Worm (Caenorhabditis elegans): Measurements from ENCODE around the gene ZK742.6.

Gene ZK742.6

DNA sequence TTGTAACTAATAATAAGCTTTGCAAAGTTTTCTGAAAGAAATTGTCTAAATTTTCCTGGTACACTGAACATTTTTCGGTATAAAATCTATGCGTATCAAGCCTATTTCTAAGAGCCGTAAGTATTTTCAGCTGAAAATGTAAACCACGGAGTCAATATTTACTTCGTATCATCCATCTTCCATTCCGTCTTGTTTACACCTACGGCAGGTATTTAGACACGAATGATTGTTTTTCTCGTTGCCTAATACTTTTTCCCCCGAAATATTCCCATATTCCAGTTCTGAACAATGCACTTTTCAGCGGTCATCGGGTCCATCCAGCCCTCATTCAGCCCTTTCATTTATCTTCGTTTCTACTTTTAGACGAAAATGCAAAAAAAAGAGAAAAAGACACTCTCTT lies 32.9 kb upstream of the ZK742.6 start:
- TF ChIP-seq ztf-29 (GFP tag; IDR thresholded peaks at IDR 0.05), result no peak
- TF ChIP-seq ztf-23 (GFP tag; IDR thresholded peaks at IDR 0.05), result no peak
- no peak for TF ChIP-seq cog-1 (tag; optimal IDR thresholded peaks at IDR 0.05)
- TF ChIP-seq T22C8.4 (GFP tag; IDR thresholded peaks at IDR 0.05), result no peak
- no peak for TF ChIP-seq flt-1 (GFP tag; IDR thresholded peaks at IDR 0.05)
- no peak for TF ChIP-seq med-1 (GFP tag; optimal IDR thresholded peaks at IDR 0.05; ENCODE audit: insufficient read depth)
- no peak for TF ChIP-seq ref-1 (GFP tag; conservative IDR thresholded peaks at IDR 0.05)
- TF ChIP-seq klf-2 (GFP tag; conservative IDR thresholded peaks at IDR 0.05), result no peak
- TF ChIP-seq tab-1 (GFP tag; IDR thresholded peaks at IDR 0.05), result no peak

DNA sequence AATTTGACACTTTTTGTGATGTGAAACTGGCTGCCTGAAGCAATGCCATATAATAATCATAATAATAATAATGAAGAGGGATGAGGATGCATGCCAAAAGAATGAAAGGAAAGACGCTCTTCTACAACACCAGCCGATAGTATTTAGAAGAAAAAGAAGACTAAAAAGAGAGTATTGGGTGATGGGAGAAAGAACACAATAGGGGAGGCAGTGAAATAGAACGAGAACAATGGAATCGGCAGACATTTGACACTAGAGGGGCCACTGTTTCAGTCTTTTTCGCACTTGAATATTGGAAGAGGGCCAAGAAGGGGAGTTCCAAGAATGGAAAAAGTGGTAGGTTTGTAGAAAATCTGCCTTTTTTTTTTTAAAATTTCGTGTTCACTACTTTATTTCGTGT lies 32.4 kb upstream of the ZK742.6 start, which contains the start of gene memo-1:
memo-1 (minus strand) TSS at position 2 of the 400 bp plus-strand sequence.
- TF ChIP-seq ref-1 (GFP tag; conservative IDR thresholded peaks at IDR 0.05) (no peak), ztf-29 (GFP tag; IDR thresholded peaks at IDR 0.05) (no peak), ztf-23 (GFP tag; IDR thresholded peaks at IDR 0.05) (no peak), tab-1 (GFP tag; IDR thresholded peaks at IDR 0.05) (no peak), cog-1 (tag; optimal IDR thresholded peaks at IDR 0.05) (no peak), klf-2 (GFP tag; conservative IDR thresholded peaks at IDR 0.05) (no peak), T22C8.4 (GFP tag; IDR thresholded peaks at IDR 0.05) (no peak), flt-1 (GFP tag; IDR thresholded peaks at IDR 0.05) (no peak), med-1 (GFP tag; optimal IDR thresholded peaks at IDR 0.05; ENCODE audit: insufficient read depth) (no peak)

DNA sequence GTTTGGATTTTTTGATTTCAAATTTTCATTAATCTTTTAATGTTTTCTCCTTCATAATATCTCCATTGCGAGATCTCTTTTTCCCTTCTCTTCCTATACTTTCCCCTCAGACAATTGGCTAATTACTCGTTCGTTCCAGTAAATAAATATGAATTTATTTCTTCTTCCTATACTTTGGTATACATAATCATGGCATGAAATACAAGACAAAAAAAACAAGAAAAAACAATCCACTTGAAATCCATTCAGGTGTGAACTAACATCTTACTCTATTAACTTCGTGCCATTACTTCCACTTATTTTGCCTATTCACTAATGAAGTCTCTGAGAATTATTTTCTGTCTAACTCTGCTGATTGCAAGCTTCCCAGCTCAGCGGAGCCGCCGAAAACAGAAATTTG lies 27.5 kb upstream of the ZK742.6 start, which contains the start of gene grd-8:
grd-8 (plus strand) TSS at position 301 of the 400 bp plus-strand sequence.
- TF ChIP-seq med-1 (GFP tag; optimal IDR thresholded peaks at IDR 0.05; ENCODE audit: insufficient read depth) (no peak), ztf-29 (GFP tag; IDR thresholded peaks at IDR 0.05) (no peak), tab-1 (GFP tag; IDR thresholded peaks at IDR 0.05) (no peak)

DNA sequence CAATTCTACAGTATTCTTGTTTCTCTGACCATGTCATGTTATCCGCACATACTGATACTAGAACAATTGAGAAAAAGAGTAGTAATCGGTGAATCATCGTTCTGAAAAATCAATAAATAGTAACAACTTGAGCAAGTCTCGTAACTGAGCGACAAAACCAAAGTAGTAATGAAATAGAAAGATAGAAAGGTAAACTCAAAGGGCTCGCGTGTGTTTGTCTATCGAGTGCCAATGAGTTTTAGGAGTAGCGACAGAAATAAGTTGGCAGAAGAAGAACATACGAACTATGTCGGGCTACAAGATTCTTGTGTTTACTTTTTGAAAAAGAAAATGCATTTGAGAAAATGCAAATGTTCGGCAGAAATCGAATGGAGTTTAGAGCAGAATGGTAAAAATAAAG lies 24.7 kb upstream of the ZK742.6 start, which contains the start of gene C37C3.12:
C37C3.12 (minus strand) TSS at position 101 of the 400 bp plus-strand sequence.
- TF ChIP-seq ref-1 (GFP tag; conservative IDR thresholded peaks at IDR 0.05) (no peak), flt-1 (GFP tag; IDR thresholded peaks at IDR 0.05) (no peak), T22C8.4 (GFP tag; IDR thresholded peaks at IDR 0.05) (no peak), klf-2 (GFP tag; conservative IDR thresholded peaks at IDR 0.05) (no peak), ztf-29 (GFP tag; IDR thresholded peaks at IDR 0.05) (no peak), cog-1 (tag; optimal IDR thresholded peaks at IDR 0.05) (no peak), med-1 (GFP tag; optimal IDR thresholded peaks at IDR 0.05; ENCODE audit: insufficient read depth) (no peak), ztf-23 (GFP tag; IDR thresholded peaks at IDR 0.05) (no peak), tab-1 (GFP tag; IDR thresholded peaks at IDR 0.05) (no peak)

DNA sequence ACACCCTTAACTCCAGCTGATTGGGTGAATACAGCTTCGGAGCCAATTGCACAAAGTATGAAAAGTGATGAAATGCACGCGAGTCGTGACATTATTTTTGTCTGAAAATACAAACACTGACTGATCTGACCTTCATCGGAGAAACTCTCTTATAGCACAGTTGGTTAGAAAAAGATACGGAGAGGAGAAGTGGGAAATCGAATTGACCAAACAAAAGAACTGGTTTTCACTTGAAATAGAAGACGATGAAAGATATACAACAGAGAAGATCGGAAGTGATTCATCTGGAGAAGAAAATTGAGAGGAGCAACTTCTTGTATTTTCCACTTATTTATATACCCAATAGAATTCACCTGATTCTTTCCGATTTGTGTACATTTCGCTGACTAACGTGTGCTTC lies 23.1 kb upstream of the ZK742.6 start, which contains the start of gene ttr-33:
ttr-33 (minus strand) TSS at position 101 of the 400 bp plus-strand sequence.
- TF ChIP-seq ref-1 (GFP tag; conservative IDR thresholded peaks at IDR 0.05) (no peak), cog-1 (tag; optimal IDR thresholded peaks at IDR 0.05) (no peak), T22C8.4 (GFP tag; IDR thresholded peaks at IDR 0.05) (no peak), ztf-29 (GFP tag; IDR thresholded peaks at IDR 0.05) (no peak), med-1 (GFP tag; optimal IDR thresholded peaks at IDR 0.05; ENCODE audit: insufficient read depth) (no peak), ztf-23 (GFP tag; IDR thresholded peaks at IDR 0.05) (no peak), tab-1 (GFP tag; IDR thresholded peaks at IDR 0.05) (no peak), klf-2 (GFP tag; conservative IDR thresholded peaks at IDR 0.05) (no peak), flt-1 (GFP tag; IDR thresholded peaks at IDR 0.05) (no peak)

DNA sequence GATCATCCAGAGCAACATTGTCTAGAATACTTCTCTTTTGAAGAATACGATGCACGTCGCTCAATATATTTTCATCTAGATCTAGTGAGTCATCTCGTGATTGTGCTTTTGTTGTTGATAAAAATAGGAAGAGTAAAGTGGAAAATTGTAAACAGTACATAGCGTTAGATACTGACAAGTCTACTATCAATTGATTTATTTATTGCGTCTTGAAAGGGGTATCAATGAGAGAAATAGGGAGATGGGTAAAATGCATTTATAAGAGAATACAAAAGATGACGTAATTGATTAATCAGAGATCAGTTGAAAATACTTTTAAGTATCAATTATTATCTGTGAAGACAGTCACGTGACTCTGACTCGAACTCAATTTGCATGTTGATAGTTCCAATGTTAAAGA lies 22.2 kb upstream of the ZK742.6 start, which contains the start of gene txt-5:
txt-5 (minus strand) TSS at position 224 of the 400 bp plus-strand sequence.
- TF ChIP-seq klf-2 (GFP tag; conservative IDR thresholded peaks at IDR 0.05) (no peak), flt-1 (GFP tag; IDR thresholded peaks at IDR 0.05) (no peak), T22C8.4 (GFP tag; IDR thresholded peaks at IDR 0.05) (no peak), tab-1 (GFP tag; IDR thresholded peaks at IDR 0.05) (no peak), ztf-23 (GFP tag; IDR thresholded peaks at IDR 0.05) (no peak), cog-1 (tag; optimal IDR thresholded peaks at IDR 0.05) (no peak), med-1 (GFP tag; optimal IDR thresholded peaks at IDR 0.05; ENCODE audit: insufficient read depth) (no peak), ztf-29 (GFP tag; IDR thresholded peaks at IDR 0.05) (no peak), ref-1 (GFP tag; conservative IDR thresholded peaks at IDR 0.05) (no peak)

DNA sequence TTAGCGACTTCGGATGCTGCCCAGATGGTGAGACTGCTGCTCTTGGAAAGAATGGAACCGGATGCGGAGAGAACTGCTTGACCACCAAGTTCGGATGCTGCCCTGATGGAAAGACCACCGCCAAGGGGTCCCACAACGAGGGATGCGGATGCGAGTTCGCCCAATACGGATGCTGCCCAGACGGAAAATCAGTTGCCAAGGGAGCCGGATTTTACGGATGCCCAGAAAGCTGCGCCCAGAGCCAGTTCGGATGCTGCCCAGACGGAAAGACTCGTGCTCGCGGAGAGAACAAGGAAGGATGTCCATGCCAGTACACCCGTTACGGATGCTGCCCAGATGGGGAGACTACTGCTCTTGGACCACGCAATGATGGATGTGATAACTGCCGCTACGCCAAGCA lies 16.2 kb upstream of the ZK742.6 start:
- TF ChIP-seq flt-1 (GFP tag; IDR thresholded peaks at IDR 0.05) (no peak), tab-1 (GFP tag; IDR thresholded peaks at IDR 0.05) (no peak), med-1 (GFP tag; optimal IDR thresholded peaks at IDR 0.05; ENCODE audit: insufficient read depth) (no peak), cog-1 (tag; optimal IDR thresholded peaks at IDR 0.05) (no peak), klf-2 (GFP tag; conservative IDR thresholded peaks at IDR 0.05) (no peak), ztf-23 (GFP tag; IDR thresholded peaks at IDR 0.05) (no peak), T22C8.4 (GFP tag; IDR thresholded peaks at IDR 0.05) (no peak), ref-1 (GFP tag; conservative IDR thresholded peaks at IDR 0.05) (no peak), ztf-29 (GFP tag; IDR thresholded peaks at IDR 0.05) (no peak)

DNA sequence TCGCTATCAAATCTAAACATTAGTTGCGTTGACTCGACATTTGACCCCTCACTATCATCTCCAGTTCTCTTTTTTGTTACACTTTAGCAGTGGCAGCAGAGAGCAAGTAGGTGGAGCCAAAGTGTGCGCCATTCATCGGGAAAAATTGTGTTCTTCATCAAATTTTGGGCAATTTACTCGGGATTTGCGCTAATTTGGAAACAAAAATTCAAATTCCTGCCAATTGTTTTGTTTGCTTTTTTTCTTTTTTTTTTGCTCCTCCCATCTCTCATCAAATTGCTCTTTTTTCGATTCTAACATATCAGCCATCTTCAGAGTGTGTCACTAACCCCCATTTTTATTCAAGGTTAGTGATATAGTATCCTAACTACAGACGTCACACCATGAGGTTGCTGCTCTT lies 12.2 kb upstream of the ZK742.6 start, which contains the start of gene mig-6:
mig-6 (plus strand) TSS at position 301 of the 400 bp plus-strand sequence.
- TF ChIP-seq klf-2 (GFP tag; conservative IDR thresholded peaks at IDR 0.05) (no peak), ztf-23 (GFP tag; IDR thresholded peaks at IDR 0.05) (no peak), ztf-29 (GFP tag; IDR thresholded peaks at IDR 0.05) (no peak), cog-1 (tag; optimal IDR thresholded peaks at IDR 0.05) (no peak), T22C8.4 (GFP tag; IDR thresholded peaks at IDR 0.05) (no peak)

DNA sequence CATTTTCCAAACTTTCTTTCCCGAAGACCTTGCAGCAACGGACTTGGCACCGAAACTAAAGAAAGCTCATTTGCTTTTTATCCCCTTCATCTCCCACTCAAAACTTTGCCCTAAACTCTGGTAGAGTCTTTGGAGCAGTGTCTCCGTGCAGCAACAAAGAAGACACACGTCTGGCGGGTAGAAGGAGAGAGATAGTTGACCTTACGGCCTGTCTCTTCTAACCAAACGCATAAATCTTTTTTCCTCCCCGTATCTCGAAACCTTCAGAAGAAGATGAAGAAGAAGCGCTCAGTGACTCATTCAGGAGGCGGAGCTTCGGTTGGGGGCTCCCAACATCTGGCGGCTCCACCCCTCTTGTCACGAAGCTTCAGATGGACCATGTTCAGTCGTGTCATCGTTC lies 11.6 kb upstream of the ZK742.6 start:
- TF ChIP-seq ztf-29 (GFP tag; IDR thresholded peaks at IDR 0.05), result no peak
- TF ChIP-seq klf-2 (GFP tag; conservative IDR thresholded peaks at IDR 0.05), result no peak
- TF ChIP-seq tab-1 (GFP tag; IDR thresholded peaks at IDR 0.05), result no peak
- TF ChIP-seq ref-1 (GFP tag; conservative IDR thresholded peaks at IDR 0.05), result no peak
- TF ChIP-seq cog-1 (tag; optimal IDR thresholded peaks at IDR 0.05), result no peak
- TF ChIP-seq flt-1 (GFP tag; IDR thresholded peaks at IDR 0.05), result no peak
- no peak for TF ChIP-seq T22C8.4 (GFP tag; IDR thresholded peaks at IDR 0.05)
- no peak for TF ChIP-seq med-1 (GFP tag; optimal IDR thresholded peaks at IDR 0.05; ENCODE audit: insufficient read depth)
- TF ChIP-seq ztf-23 (GFP tag; IDR thresholded peaks at IDR 0.05), result no peak

DNA sequence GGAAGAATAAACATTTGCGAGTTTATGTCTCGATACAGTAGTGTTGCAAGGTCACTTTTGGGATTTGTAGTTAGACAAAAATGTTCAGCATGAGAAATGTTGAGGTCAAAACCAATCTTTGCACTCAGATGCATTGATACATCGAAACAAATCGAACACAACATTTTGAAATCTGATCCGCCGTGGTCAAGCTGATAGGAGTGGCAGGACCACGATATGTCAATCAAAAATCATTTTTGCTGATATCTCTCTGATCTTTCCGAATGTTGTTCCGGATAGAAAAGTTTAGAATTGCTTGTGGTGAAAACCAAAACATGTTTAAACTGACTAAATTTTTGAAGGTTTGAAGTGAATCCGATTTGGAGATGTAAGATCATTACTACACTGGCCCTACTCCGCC lies 11.1 kb upstream of the ZK742.6 start:
- TF ChIP-seq klf-2 (GFP tag; conservative IDR thresholded peaks at IDR 0.05) (no peak), tab-1 (GFP tag; IDR thresholded peaks at IDR 0.05) (no peak), ref-1 (GFP tag; conservative IDR thresholded peaks at IDR 0.05) (no peak), med-1 (GFP tag; optimal IDR thresholded peaks at IDR 0.05; ENCODE audit: insufficient read depth) (no peak), cog-1 (tag; optimal IDR thresholded peaks at IDR 0.05) (no peak), ztf-23 (GFP tag; IDR thresholded peaks at IDR 0.05) (no peak), ztf-29 (GFP tag; IDR thresholded peaks at IDR 0.05) (no peak), T22C8.4 (GFP tag; IDR thresholded peaks at IDR 0.05) (no peak), flt-1 (GFP tag; IDR thresholded peaks at IDR 0.05) (no peak)
